Fruit fly (Drosophila melanogaster) whole organism: ENCODE results near the gene Frl.

Experiments
- CG8478 ChIP-seq: fragments of >200 bp; optimal IDR thresholded peaks from 2 replicates; lab custom pipeline; 2018; ENCODE audit warnings: inconsistent platforms
- Dll ChIP-seq: fragments of >200 bp; optimal IDR thresholded peaks from 2 replicates; lab custom pipeline; 2017
- EcR ChIP-seq, 2 experiments: fragments of >200 bp; optimal IDR thresholded peaks; 2 replicates each; lab custom pipeline; 2017; ENCODE audit warnings: missing biosample characterization in 2 of 2, missing genetic modification characterization in 2 of 2, missing genetic modification reagents in 2 of 2
- pan ChIP-seq: fragments of >200 bp; optimal IDR thresholded peaks from 2 replicates; lab custom pipeline; 2017
- psq ChIP-seq: fragments of >200 bp; optimal IDR thresholded peaks from 2 replicates; lab custom pipeline; 2017
- usp ChIP-seq: fragments of >200 bp; optimal IDR thresholded peaks from 2 replicates; lab custom pipeline; 2017; ENCODE audit warnings: missing biosample characterization, missing genetic modification characterization, mixed read lengths

- TF ChIP-seq usp (GFP tag; lab: Kevin White, UChicago), result no peak
- no peak for TF ChIP-seq CG8478
- TF ChIP-seq pan (lab: Kevin White, UChicago), result no peak
- no peak for TF ChIP-seq EcR (GFP tag; optimal IDR thresholded peaks at IDR 0.05; lab: Kevin White, UChicago)
- TF ChIP-seq psq (lab: Kevin White, UChicago), result no peak
- no peak for TF ChIP-seq Dll
Measured at dm6 chr3L:14078227-14078626, 25.2 kb downstream of the Frl start.
